Worm (Caenorhabditis elegans) whole organism, L2 larva: ENCODE measurements around the gene egl-21.

Experiments
- C34F6.9 ChIP-seq: fragments of 150-350 bp; optimal IDR thresholded peaks from 2 replicates; lab custom pipeline; 2014; ENCODE audit warnings: missing biosample characterization, missing genetic modification characterization
- F13H6.1 ChIP-seq: sonication (generic microtip); optimal IDR thresholded peaks from 2 replicates; lab custom pipeline; 2016; ENCODE audit warnings: missing genetic modification characterization, missing compliant biosample characterization
- blmp-1 ChIP-seq: sonication (generic microtip); optimal IDR thresholded peaks from 2 replicates; lab custom pipeline; 2017; ENCODE audit warnings: missing genetic modification characterization, mild to moderate bottlenecking, missing compliant biosample characterization, antibody characterized with exemption, moderate library complexity; ENCODE audit not compliant: insufficient read depth
- ceh-82 ChIP-seq: fragments of 150-350 bp; optimal IDR thresholded peaks from 2 replicates; lab custom pipeline; 2014; ENCODE audit warnings: missing biosample characterization, missing genetic modification characterization
- egl-27 ChIP-seq: sonication (generic microtip); optimal IDR thresholded peaks from 3 replicates; lab custom pipeline; 2017; ENCODE audit warnings: missing biosample characterization, missing genetic modification reagents, missing genetic modification characterization
- lin-13 ChIP-seq: fragments of 150-350 bp; optimal IDR thresholded peaks from 2 replicates; lab custom pipeline; 2014; ENCODE audit warnings: missing biosample characterization, missing genetic modification reagents, missing genetic modification characterization
- lin-39 ChIP-seq: fragments of 150-350 bp; optimal IDR thresholded peaks from 2 replicates; lab custom pipeline; 2014; ENCODE audit warnings: missing biosample characterization, missing genetic modification reagents, missing genetic modification characterization
- mdl-1 ChIP-seq, 2 experiments: fragments of 150-350 bp in 1 of 2; sonication (generic microtip) in 1 of 2; optimal IDR thresholded peaks; 2 replicates each; lab custom pipeline; 2017; ENCODE audit warnings: missing biosample characterization in 2 of 2, missing genetic modification characterization in 2 of 2
- nhr-25 ChIP-seq: fragments of 150-350 bp; sonication (generic microtip); optimal IDR thresholded peaks from 3 replicates; lab custom pipeline; 2014; ENCODE audit warnings: missing biosample characterization, missing genetic modification characterization
- ztf-11 ChIP-seq: sonication (generic microtip); optimal IDR thresholded peaks from 2 replicates; lab custom pipeline; 2017; ENCODE audit warnings: missing biosample characterization, missing genetic modification characterization

DNA sequence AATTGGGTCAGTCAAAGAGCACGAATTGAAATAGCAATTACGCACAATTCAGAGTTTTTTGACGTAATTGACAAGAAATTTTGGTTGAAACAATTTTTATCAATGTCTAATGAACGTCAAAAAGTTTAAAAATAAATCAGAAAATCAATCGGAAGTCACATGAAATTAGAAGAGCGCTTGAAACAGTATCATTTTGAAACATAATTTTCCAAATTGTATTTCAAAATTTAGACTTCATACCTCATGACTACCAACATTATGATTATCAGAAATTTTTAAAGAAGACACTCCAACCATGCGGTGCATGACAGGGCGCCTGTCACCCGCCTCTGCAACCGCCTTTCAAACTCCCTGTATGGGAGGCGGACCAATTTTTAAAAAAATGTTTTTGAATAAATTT lies 31.6 kb upstream of the egl-21 start:
- TF ChIP-seq egl-27 (tag; lab: Kevin White, UChicago) (no peak), ceh-82 (tag; lab: Kevin White, UChicago) (no peak), nhr-25 (tag; lab: Kevin White, UChicago) (no peak), lin-13 (GFP tag; lab: Kevin White, UChicago) (no peak), mdl-1 (tag; optimal IDR thresholded peaks at IDR 0.05; lab: Kevin White, UChicago) (no peak), lin-39 (tag; lab: Kevin White, UChicago) (no peak), C34F6.9 (tag; lab: Kevin White, UChicago) (no peak), F13H6.1 (tag; lab: Kevin White, UChicago) (no peak), blmp-1 (no peak), ztf-11 (tag; lab: Kevin White, UChicago) (no peak)
